Fruit fly (Drosophila melanogaster) whole organism, embryonic: ENCODE measurements around the gene gNacalpha.

ENCODE experiments used
- Adf1 ChIP-seq: fragments of 200-800 bp; sonication (Bioruptor generic); IDR thresholded peaks from 2 replicates; pipeline ENCODE4 v1.3.6; 2022; ENCODE audit warnings: missing biosample characterization, missing genetic modification characterization
- Atf-2 ChIP-seq: fragments of 200-800 bp; sonication (Bioruptor generic); optimal IDR thresholded peaks from 2 replicates; lab custom pipeline; 2016; ENCODE audit warnings: missing biosample characterization, missing genetic modification characterization
- Atf3 ChIP-seq: fragments of 200-800 bp; sonication (Bioruptor generic); optimal IDR thresholded peaks from 3 replicates; lab custom pipeline; 2016; ENCODE audit warnings: missing biosample characterization, missing genetic modification characterization
- Bgb ChIP-seq: fragments of 200-800 bp; sonication (Bioruptor generic); IDR thresholded peaks from 2 replicates; pipeline ENCODE4 v1.3.6; 2022; ENCODE audit warnings: missing biosample characterization, missing genetic modification characterization; ENCODE audit not compliant: partially characterized antibody
- CG10462 ChIP-seq: fragments of 200-800 bp; sonication (Bioruptor generic); optimal IDR thresholded peaks from 2 replicates; lab custom pipeline; 2016; ENCODE audit warnings: missing biosample characterization, missing genetic modification characterization
- CG11093 ChIP-seq: fragments of 200-800 bp; sonication (Bioruptor generic); IDR thresholded peaks from 3 replicates; pipeline ENCODE4 v1.3.6; 2022; ENCODE audit warnings: missing biosample characterization, missing genetic modification characterization
- CG11247 ChIP-seq: fragments of 200-800 bp; sonication (Bioruptor generic); IDR thresholded peaks from 2 replicates; pipeline ENCODE4 v1.3.6; 2022; ENCODE audit warnings: missing biosample characterization, missing genetic modification characterization
- CG11696 ChIP-seq: fragments of 200-800 bp; sonication (Bioruptor generic); IDR thresholded peaks from 2 replicates; pipeline ENCODE4 v1.3.6; 2022; ENCODE audit warnings: missing biosample characterization, missing genetic modification characterization
- CG11723 ChIP-seq: fragments of 200-800 bp; sonication (Bioruptor generic); optimal IDR thresholded peaks from 2 replicates; lab custom pipeline; 2017; ENCODE audit warnings: missing biosample characterization, mild to moderate bottlenecking, missing genetic modification characterization
- CG12155 ChIP-seq: fragments of 200-800 bp; sonication (Bioruptor generic); optimal IDR thresholded peaks from 3 replicates; lab custom pipeline; 2016; ENCODE audit warnings: missing biosample characterization, missing genetic modification characterization
- CG15514 ChIP-seq: fragments of 200-800 bp; sonication (Bioruptor generic); optimal IDR thresholded peaks from 3 replicates; lab custom pipeline; 2017; ENCODE audit warnings: missing biosample characterization, missing genetic modification characterization, mild to moderate bottlenecking, moderate library complexity, missing genetic modification reagents
- CG16813 ChIP-seq: fragments of 200-800 bp; sonication (Bioruptor generic); IDR thresholded peaks from 3 replicates; pipeline ENCODE4 v1.3.6; 2022; ENCODE audit warnings: missing biosample characterization, missing genetic modification characterization; ENCODE audit not compliant: partially characterized antibody
- CG17186 ChIP-seq: fragments of 200-800 bp; sonication (Bioruptor generic); optimal IDR thresholded peaks from 3 replicates; lab custom pipeline; 2017; ENCODE audit warnings: missing biosample characterization, missing genetic modification reagents, missing genetic modification characterization
- CG2202 ChIP-seq: fragments of 200-800 bp; sonication (Bioruptor generic); optimal IDR thresholded peaks from 2 replicates; lab custom pipeline; 2018; ENCODE audit warnings: missing biosample characterization, mild to moderate bottlenecking, missing genetic modification characterization
- CG33213 ChIP-seq: fragments of 200-800 bp; sonication (Bioruptor generic); optimal IDR thresholded peaks from 3 replicates; lab custom pipeline; 2016; ENCODE audit warnings: missing biosample characterization, missing genetic modification characterization
- CG34422 ChIP-seq: fragments of 200-800 bp; sonication (Bioruptor generic); IDR thresholded peaks from 3 replicates; pipeline ENCODE4 v1.3.6; 2022; ENCODE audit warnings: missing biosample characterization, missing genetic modification characterization
- CG4328 ChIP-seq: fragments of 200-800 bp; sonication (Bioruptor generic); optimal IDR thresholded peaks from 3 replicates; lab custom pipeline; 2017; ENCODE audit warnings: missing biosample characterization, missing genetic modification reagents, missing genetic modification characterization
- CG4424 ChIP-seq: fragments of 200-800 bp; sonication (Bioruptor generic); optimal IDR thresholded peaks from 3 replicates; lab custom pipeline; 2016; ENCODE audit warnings: missing biosample characterization, missing genetic modification characterization
- CG6689 ChIP-seq: fragments of 200-800 bp; sonication (Bioruptor generic); IDR thresholded peaks from 2 replicates; pipeline ENCODE4 v1.3.6; 2022; ENCODE audit warnings: missing biosample characterization, missing genetic modification characterization
- CG6765 ChIP-seq: fragments of 200-800 bp; sonication (Bioruptor generic); optimal IDR thresholded peaks from 3 replicates; lab custom pipeline; 2017; ENCODE audit warnings: missing biosample characterization, mild to moderate bottlenecking, missing genetic modification characterization
- CG7357 ChIP-seq: fragments of 200-800 bp; sonication (Bioruptor generic); IDR thresholded peaks from 3 replicates; pipeline ENCODE4 v1.3.6; 2022; ENCODE audit warnings: missing biosample characterization, missing genetic modification characterization
- CG7839 ChIP-seq: fragments of 200-800 bp; sonication (Bioruptor generic); optimal IDR thresholded peaks from 3 replicates; lab custom pipeline; 2018; ENCODE audit warnings: missing biosample characterization, mild to moderate bottlenecking, missing genetic modification characterization, moderate library complexity
- CG7928 ChIP-seq: fragments of 200-800 bp; sonication (Bioruptor generic); optimal IDR thresholded peaks from 2 replicates; lab custom pipeline; 2017; ENCODE audit warnings: missing biosample characterization, mild to moderate bottlenecking, missing genetic modification characterization
- CG9727 ChIP-seq: fragments of 200-800 bp; sonication (Bioruptor generic); optimal IDR thresholded peaks from 3 replicates; lab custom pipeline; 2017; ENCODE audit warnings: missing biosample characterization, mild to moderate bottlenecking, missing genetic modification characterization
- D19A ChIP-seq: fragments of 200-800 bp; optimal IDR thresholded peaks from 3 replicates; lab custom pipeline; 2019; ENCODE audit warnings: missing biosample characterization, mild to moderate bottlenecking, missing genetic modification characterization, moderate library complexity
- E2f1 ChIP-seq: fragments of 200-800 bp; sonication (Bioruptor generic); IDR thresholded peaks from 2 replicates; pipeline ENCODE4 v1.3.6; 2022; ENCODE audit warnings: missing biosample characterization, missing genetic modification characterization
- HLH3B ChIP-seq: fragments of 200-800 bp; sonication (Bioruptor generic); IDR thresholded peaks from 2 replicates; pipeline ENCODE4 v1.3.6; 2022; ENCODE audit warnings: missing biosample characterization, missing genetic modification characterization
- Hand ChIP-seq: fragments of 200-800 bp; sonication (Bioruptor generic); optimal IDR thresholded peaks from 2 replicates; lab custom pipeline; 2017; ENCODE audit warnings: mild to moderate bottlenecking, missing biosample characterization, missing genetic modification reagents, missing genetic modification characterization
- NC2β ChIP-seq: fragments of 200-800 bp; sonication (Bioruptor generic); optimal IDR thresholded peaks from 2 replicates; lab custom pipeline; 2016; ENCODE audit warnings: missing biosample characterization, missing genetic modification characterization
- Opbp ChIP-seq: fragments of 200-800 bp; sonication (Bioruptor generic); IDR thresholded peaks from 3 replicates; pipeline ENCODE4 v1.3.6; 2022; ENCODE audit warnings: missing biosample characterization, missing genetic modification characterization; ENCODE audit not compliant: partially characterized antibody
- Scr ChIP-seq: fragments of 200-800 bp; sonication (Bioruptor generic); IDR thresholded peaks from 2 replicates; pipeline ENCODE4 v1.3.6; 2022; ENCODE audit warnings: missing biosample characterization, missing genetic modification characterization; ENCODE audit not compliant: partially characterized antibody
- Tbp ChIP-seq: fragments of >200 bp; optimal IDR thresholded peaks from 2 replicates; lab custom pipeline; 2018; ENCODE audit warnings: missing biosample characterization, missing genetic modification characterization
- Xbp1 ChIP-seq: fragments of 200-800 bp; sonication (Bioruptor generic); optimal IDR thresholded peaks from 3 replicates; lab custom pipeline; 2016; ENCODE audit warnings: missing biosample characterization, mild to moderate bottlenecking, missing genetic modification characterization
- ac ChIP-seq: fragments of 200-800 bp; sonication (Bioruptor generic); optimal IDR thresholded peaks from 3 replicates; lab custom pipeline; 2017; ENCODE audit warnings: missing biosample characterization, mild to moderate bottlenecking, missing genetic modification characterization
- aop ChIP-seq: fragments of 200-800 bp; sonication (Bioruptor generic); IDR thresholded peaks from 2 replicates; pipeline ENCODE4 v1.3.6; 2022; ENCODE audit warnings: missing biosample characterization, missing genetic modification characterization
- ase ChIP-seq: fragments of 200-800 bp; sonication (Bioruptor generic); IDR thresholded peaks from 3 replicates; pipeline ENCODE4 v1.3.6; 2022; ENCODE audit warnings: missing biosample characterization, missing genetic modification characterization
- ato ChIP-seq: fragments of 200-800 bp; sonication (Bioruptor generic); IDR thresholded peaks from 2 replicates; pipeline ENCODE4 v1.3.6; 2022; ENCODE audit warnings: missing biosample characterization, missing genetic modification characterization; ENCODE audit not compliant: partially characterized antibody
- bcd ChIP-seq: fragments of 200-800 bp; sonication (Bioruptor generic); optimal IDR thresholded peaks from 2 replicates; lab custom pipeline; 2017; ENCODE audit warnings: missing biosample characterization, mild to moderate bottlenecking, missing genetic modification characterization
- chm ChIP-seq: fragments of 200-800 bp; sonication (Bioruptor generic); IDR thresholded peaks from 2 replicates; pipeline ENCODE4 v1.3.6; 2022; ENCODE audit warnings: missing biosample characterization, missing genetic modification characterization
- croc ChIP-seq: fragments of 200-800 bp; sonication (Bioruptor generic); conservative IDR thresholded peaks from 3 replicates; pipeline ENCODE4 v1.3.6; 2022; ENCODE audit warnings: missing biosample characterization, missing genetic modification characterization
- dm ChIP-seq: fragments of 200-800 bp; sonication (Bioruptor generic); optimal IDR thresholded peaks from 3 replicates; lab custom pipeline; 2016; ENCODE audit warnings: missing biosample characterization, missing genetic modification characterization
- fru ChIP-seq: fragments of >200 bp; optimal IDR thresholded peaks from 2 replicates; lab custom pipeline; 2017
- kni ChIP-seq: fragments of 200-800 bp; sonication (Bioruptor generic); optimal IDR thresholded peaks from 3 replicates; lab custom pipeline; 2017; ENCODE audit warnings: mild to moderate bottlenecking, missing biosample characterization, missing genetic modification reagents, missing genetic modification characterization
- lmd ChIP-seq: fragments of 200-800 bp; sonication (Bioruptor generic); IDR thresholded peaks from 2 replicates; pipeline ENCODE4 v1.3.6; 2022; ENCODE audit warnings: missing biosample characterization, missing genetic modification characterization
- mam ChIP-seq: fragments of 200-800 bp; sonication (Bioruptor generic); optimal IDR thresholded peaks from 3 replicates; lab custom pipeline; 2016; ENCODE audit warnings: missing biosample characterization, missing genetic modification characterization
- nerfin-1 ChIP-seq: fragments of 200-800 bp; sonication (Bioruptor generic); optimal IDR thresholded peaks from 3 replicates; lab custom pipeline; 2019; ENCODE audit warnings: missing biosample characterization, mild to moderate bottlenecking, missing genetic modification characterization, moderate library complexity
- otp ChIP-seq: fragments of 200-800 bp; sonication (Bioruptor generic); IDR thresholded peaks from 3 replicates; pipeline ENCODE4, ENCODE4 v1.3.6; 2022; ENCODE audit warnings: missing biosample characterization, missing genetic modification characterization
- p53 ChIP-seq: fragments of 200-800 bp; sonication (Bioruptor generic); optimal IDR thresholded peaks from 2 replicates; lab custom pipeline; 2016; ENCODE audit warnings: missing biosample characterization, missing genetic modification characterization
- peb ChIP-seq: fragments of 200-800 bp; sonication (Bioruptor generic); IDR thresholded peaks from 2 replicates; pipeline ENCODE4 v1.3.6; 2022; ENCODE audit warnings: missing biosample characterization, missing genetic modification characterization
- row ChIP-seq: fragments of 200-800 bp; sonication (Bioruptor generic); IDR thresholded peaks from 3 replicates; pipeline ENCODE4 v1.3.6; 2022; ENCODE audit warnings: missing biosample characterization, missing genetic modification characterization
- sima ChIP-seq: fragments of 200-800 bp; sonication (Bioruptor generic); optimal IDR thresholded peaks from 2 replicates; lab custom pipeline; 2016; ENCODE audit warnings: missing biosample characterization, missing genetic modification characterization
- tgo ChIP-seq: fragments of 200-800 bp; sonication (Bioruptor generic); IDR thresholded peaks from 3 replicates; pipeline ENCODE4 v1.3.6; 2022; ENCODE audit warnings: missing biosample characterization, missing genetic modification characterization

The gNacalpha gene

DNA sequence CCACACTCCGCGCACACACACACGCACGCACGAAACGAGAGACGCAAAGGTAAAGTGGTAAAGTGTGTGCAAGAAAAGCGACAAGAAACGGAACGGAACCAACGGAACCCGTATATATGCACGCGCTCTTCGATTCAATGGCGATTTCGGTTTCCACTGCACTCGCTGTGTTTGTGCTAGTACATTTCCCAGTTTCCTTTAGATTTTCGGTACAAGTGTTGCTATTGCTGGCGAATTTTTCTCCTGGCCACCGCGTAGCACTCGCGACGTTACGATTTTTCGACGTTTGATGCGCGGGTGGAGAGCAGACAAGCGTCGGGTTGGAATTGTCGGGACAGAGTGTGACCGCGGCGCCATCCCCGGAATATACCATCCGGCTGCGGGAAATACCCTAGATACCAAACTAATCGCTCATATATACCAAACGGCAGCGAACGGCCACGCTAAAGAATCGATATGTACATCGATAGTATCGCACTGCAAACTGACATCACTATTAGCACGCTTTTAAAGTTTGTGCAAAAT lies 40.5 kb downstream of the gNacalpha start, which contains the start of the genes S and ast (continued):
- TF ChIP-seq lmd (GFP tag; lab: Robert Waterston, UW) = no peak
- peak; percentile 64 for TF ChIP-seq CG17186 (GFP tag; lab: Kevin White, UChicago)
- peak; percentile 24 for TF ChIP-seq Atf-2 (GFP tag; lab: Kevin White, UChicago)
- TF ChIP-seq CG11247 = peak; percentile 30; the same call in 1 of the 2 replicates
- peak; percentile 40 for TF ChIP-seq Xbp1 (GFP tag; lab: Kevin White, UChicago)
- TF ChIP-seq CG6765 (GFP tag; lab: Kevin White, UChicago) = peak; percentile 36
- peak; percentile 39 for TF ChIP-seq p53 (GFP tag; lab: Kevin White, UChicago)
- TF ChIP-seq sima (GFP tag; lab: Kevin White, UChicago) = no peak
- TF ChIP-seq CG34422 (GFP tag; lab: Robert Waterston, UW) = peak; percentile 66; the same call in 1 of the 3 replicates
- peak; percentile 24; the same call in 1 of the 2 replicates for TF ChIP-seq E2f1
- TF ChIP-seq bcd = no peak
- TF ChIP-seq Atf3 = no peak
- peak; percentile 1 for TF ChIP-seq CG2202 (tag; lab: Kevin White, UChicago)
- peak; percentile 59 for TF ChIP-seq CG33213 (GFP tag; lab: Kevin White, UChicago)
- TF ChIP-seq Hand (GFP tag; lab: Kevin White, UChicago) = no peak
- no peak for TF ChIP-seq CG7357 (GFP tag; lab: Robert Waterston, UW)
- peak; percentile 99 for TF ChIP-seq Bgb
- no peak for TF ChIP-seq CG4424
- peak; percentile 60 for TF ChIP-seq NC2β (GFP tag; lab: Kevin White, UChicago)
- TF ChIP-seq CG10462 (GFP tag; lab: Kevin White, UChicago) = no peak
- peak; percentile 27 for TF ChIP-seq CG7928 (GFP tag; lab: Kevin White, UChicago)
- no peak for TF ChIP-seq CG11723 (GFP tag; lab: Kevin White, UChicago)
- TF ChIP-seq CG6689 (GFP tag; lab: Robert Waterston, UW) = no peak
- no peak for TF ChIP-seq tgo
- peak; percentile 98 for TF ChIP-seq CG16813 (GFP tag; lab: Robert Waterston, UW)
- TF ChIP-seq CG11093 (GFP tag; lab: Robert Waterston, UW) = no peak
- TF ChIP-seq CG15514 (GFP tag; lab: Kevin White, UChicago) = peak; percentile 84
- no peak for TF ChIP-seq Tbp
- no peak for TF ChIP-seq CG4328 (GFP tag; lab: Kevin White, UChicago)
- peak; percentile 36 for TF ChIP-seq nerfin-1 (tag; lab: Kevin White, UChicago)
- TF ChIP-seq mam = peak; percentile 44
- peak; percentile 68 for TF ChIP-seq row (GFP tag; lab: Robert Waterston, UW)
- peak; percentile 78 for TF ChIP-seq chm (GFP tag; lab: Robert Waterston, UW)
- TF ChIP-seq Scr (GFP tag; lab: Robert Waterston, UW) = peak; percentile 97
- TF ChIP-seq kni (GFP tag; lab: Kevin White, UChicago) = peak; percentile 32
- TF ChIP-seq D19A (tag; lab: Kevin White, UChicago) = peak; percentile 33
- no peak for TF ChIP-seq CG11696
- peak; percentile 99 for TF ChIP-seq Opbp
- peak; percentile 62 for TF ChIP-seq Adf1 (GFP tag; lab: Robert Waterston, UW)
- TF ChIP-seq ac (GFP tag; lab: Kevin White, UChicago) = no peak
- no peak for TF ChIP-seq ase (GFP tag; lab: Robert Waterston, UW)
- TF ChIP-seq aop (GFP tag; lab: Robert Waterston, UW) = no peak
- TF ChIP-seq HLH3B = 0 out of 2 replicates have a peak, but pooled peaks have one; percentile 20
- TF ChIP-seq ato (GFP tag; lab: Robert Waterston, UW) = peak; percentile 95
- 0 out of 3 replicates have a peak, but pooled peaks have one; percentile 12 for TF ChIP-seq otp (GFP tag; lab: Robert Waterston, UW)
- no peak for TF ChIP-seq CG7839 (tag; lab: Kevin White, UChicago)
- TF ChIP-seq CG12155 (GFP tag; lab: Kevin White, UChicago) = no peak
- TF ChIP-seq dm = peak; percentile 93
- no peak for TF ChIP-seq croc (GFP tag; lab: Robert Waterston, UW)
- TF ChIP-seq fru (lab: Kevin White, UChicago) = no peak
- TF ChIP-seq CG9727 (GFP tag; lab: Kevin White, UChicago) = no peak
- TF ChIP-seq peb (GFP tag; lab: Robert Waterston, UW) = no peak
